Worm (Caenorhabditis elegans) whole organism, L4 larva: ENCODE data around the gene R07H5.11.
A peak's percentile ranks its signal among the peaks of the same experiment; 100 is the strongest.
"Not testable (repeated sequence)": the region's sequence is repeated elsewhere in the genome, so short reads cannot be mapped to it uniquely, and the experiment has no call there.

Source experiments
- D1046.2 ChIP-seq: fragments of 200-800 bp; sonication (Bioruptor generic); IDR thresholded peaks from 2 replicates; pipeline ENCODE4 v1.3.6; 2022; ENCODE audit warnings: missing genetic modification characterization, missing compliant biosample characterization
- Y48G9A.11 ChIP-seq: fragments of 200-800 bp; sonication (Bioruptor generic); IDR thresholded peaks from 2 replicates; pipeline ENCODE4 v1.3.6; 2022; ENCODE audit warnings: missing genetic modification reagents, missing genetic modification characterization, missing compliant biosample characterization
- Y75B8A.6 ChIP-seq: fragments of 200-800 bp; sonication (Bioruptor generic); IDR thresholded peaks from 2 replicates; pipeline ENCODE4 v1.3.6; 2022; ENCODE audit warnings: missing genetic modification reagents, missing genetic modification characterization, missing compliant biosample characterization
- ZK337.2 ChIP-seq: fragments of 200-800 bp; sonication (Bioruptor generic); IDR thresholded peaks from 2 replicates; pipeline ENCODE4 v1.3.6; 2022; ENCODE audit warnings: missing genetic modification reagents, missing genetic modification characterization, missing compliant biosample characterization
- ZK546.5 ChIP-seq, 2 experiments: sonication (generic microtip); optimal IDR thresholded peaks; 2 replicates each; lab custom pipeline; 2017; ENCODE audit warnings: missing biosample characterization in 2 of 2, missing genetic modification characterization in 2 of 2
- aha-1 ChIP-seq: fragments of 150-350 bp; peaks from one replicate; lab custom pipeline; 2014; ENCODE audit warnings: missing biosample characterization, missing genetic modification characterization
- aly-2 ChIP-seq: sonication (generic microtip); optimal IDR thresholded peaks from 2 replicates; lab custom pipeline; 2018; ENCODE audit warnings: missing biosample characterization, missing genetic modification characterization
- arid-1 ChIP-seq: fragments of 200-800 bp; sonication (Bioruptor generic); conservative IDR thresholded peaks from 2 replicates; pipeline ENCODE4 v1.3.6; 2022; ENCODE audit warnings: missing genetic modification reagents, missing genetic modification characterization, missing compliant biosample characterization
- ceh-20 ChIP-seq: fragments of 200-800 bp; sonication (Bioruptor generic); IDR thresholded peaks from 2 replicates; pipeline ENCODE4 v1.3.6; 2022; ENCODE audit warnings: missing genetic modification reagents, missing genetic modification characterization, missing compliant biosample characterization
- daf-16 ChIP-seq, 3 experiments: sonication (generic microtip); optimal IDR thresholded peaks; 2 replicates each; lab custom pipeline; 2016 to 2017; ENCODE audit warnings: missing genetic modification characterization in 3 of 3, missing genetic modification reagents in 3 of 3, mild to moderate bottlenecking in 2 of 3, missing compliant biosample characterization in 2 of 3, missing biosample characterization in 1 of 3, moderate library complexity in 1 of 3
- daf-19 ChIP-seq: fragments of 200-800 bp; sonication (Bioruptor generic); conservative IDR thresholded peaks from 2 replicates; pipeline ENCODE4 v1.3.6; 2022; ENCODE audit warnings: missing genetic modification characterization, missing compliant biosample characterization
- duxl-1 ChIP-seq: sonication (generic microtip); optimal IDR thresholded peaks from 2 replicates; lab custom pipeline; 2016; ENCODE audit warnings: mild to moderate bottlenecking, missing genetic modification characterization, moderate library complexity, missing compliant biosample characterization; ENCODE audit not compliant: poor library complexity
- dve-1 ChIP-seq: sonication (generic microtip); optimal IDR thresholded peaks from 2 replicates; lab custom pipeline; 2017; ENCODE audit warnings: antibody characterized with exemption, mild to moderate bottlenecking, missing genetic modification characterization, missing compliant biosample characterization; ENCODE audit not compliant: insufficient read depth
- egl-27 ChIP-seq: sonication (generic microtip); optimal IDR thresholded peaks from 3 replicates; lab custom pipeline; 2017; ENCODE audit warnings: missing biosample characterization, missing genetic modification reagents, missing genetic modification characterization
- hif-1 ChIP-seq, 2 experiments: sonication (generic microtip); optimal IDR thresholded peaks; 2 replicates each; lab custom pipeline; 2016 to 2017; ENCODE audit warnings: missing compliant biosample characterization in 2 of 2, missing genetic modification characterization in 2 of 2, missing genetic modification reagents in 2 of 2, missing genotype in 2 of 2, mild to moderate bottlenecking in 1 of 2
- hlh-30 ChIP-seq: sonication (generic microtip); optimal IDR thresholded peaks from 2 replicates; lab custom pipeline; 2017; ENCODE audit warnings: antibody characterized with exemption, mild to moderate bottlenecking, missing genetic modification characterization, missing compliant biosample characterization; ENCODE audit not compliant: insufficient read depth
- lin-38 ChIP-seq: fragments of 200-800 bp; sonication (Bioruptor generic); IDR thresholded peaks from 2 replicates; pipeline ENCODE4 v1.3.6; 2022; ENCODE audit warnings: missing genetic modification reagents, missing genetic modification characterization, missing compliant biosample characterization
- lsy-2 ChIP-seq, 2 experiments: fragments of 150-350 bp in 1 of 2; sonication (generic microtip) in 1 of 2; optimal IDR thresholded peaks; 2 replicates each; lab custom pipeline; 2014 to 2017; ENCODE audit warnings: missing biosample characterization in 2 of 2, missing genetic modification characterization in 2 of 2
- mdt-29 ChIP-seq: fragments of 200-800 bp; sonication (Bioruptor generic); IDR thresholded peaks from 2 replicates; pipeline ENCODE4 v1.3.6; 2022; ENCODE audit warnings: missing genetic modification reagents, missing genetic modification characterization, missing compliant biosample characterization
- nhr-28 ChIP-seq: fragments of 150-350 bp; optimal IDR thresholded peaks from 2 replicates; lab custom pipeline; 2014; ENCODE audit warnings: missing biosample characterization, missing genetic modification characterization
- nhr-77 ChIP-seq: fragments of 150-350 bp; optimal IDR thresholded peaks from 2 replicates; lab custom pipeline; 2014; ENCODE audit warnings: missing biosample characterization, missing genetic modification characterization
- php-3 ChIP-seq: fragments of 200-800 bp; sonication (Bioruptor generic); IDR thresholded peaks from 2 replicates; pipeline ENCODE4 v1.3.6; 2022; ENCODE audit warnings: missing genetic modification reagents, missing genetic modification characterization, missing compliant biosample characterization
- pqm-1 ChIP-seq: sonication (generic microtip); optimal IDR thresholded peaks from 2 replicates; lab custom pipeline; 2017; ENCODE audit warnings: missing biosample characterization, missing genetic modification characterization
- snpc-4 ChIP-seq: fragments of 150-350 bp; optimal IDR thresholded peaks from 2 replicates; lab custom pipeline; 2014; ENCODE audit warnings: missing biosample characterization, missing genetic modification characterization
- unc-62 ChIP-seq, 3 experiments: fragments of 150-350 bp in 1 of 3; sonication (generic microtip); optimal IDR thresholded peaks in 2 of 3; peaks in 1 of 3; 1 replicate in 1 of 3; 2 replicates in 2 of 3; lab custom pipeline; 2014 to 2017; ENCODE audit warnings: missing biosample characterization in 3 of 3, missing genetic modification characterization in 3 of 3, missing genetic modification reagents in 3 of 3, missing genotype in 1 of 3
- vab-7 ChIP-seq: fragments of 200-800 bp; sonication (Bioruptor generic); IDR thresholded peaks from 2 replicates; pipeline ENCODE4 v1.3.6; 2022; ENCODE audit warnings: missing genetic modification reagents, missing genetic modification characterization, missing compliant biosample characterization
- zag-1 ChIP-seq: fragments of 150-350 bp; optimal IDR thresholded peaks from 2 replicates; lab custom pipeline; 2014; ENCODE audit warnings: missing biosample characterization, missing genetic modification characterization
- ztf-11 ChIP-seq: fragments of 150-350 bp; optimal IDR thresholded peaks from 2 replicates; lab custom pipeline; 2014; ENCODE audit warnings: missing biosample characterization, missing genetic modification characterization

The R07H5.11 gene

ce11 chrIV:11248031-11248631 is 45.6 kb downstream of the R07H5.11 start, which contains the start of gene C05C12.4:
C05C12.4 (minus strand) TSS chrIV:11248081.
- TF ChIP-seq mdt-29 (GFP tag; lab: Robert Waterston, UW) (no peak), duxl-1 (tag; lab: Kevin White, UChicago) (no peak), D1046.2 (GFP tag; lab: Robert Waterston, UW) (no peak), snpc-4 (tag; lab: Kevin White, UChicago) (no peak), arid-1 (GFP tag; lab: Robert Waterston, UW) (no peak), ZK337.2 (GFP tag; lab: Robert Waterston, UW) (no peak), php-3 (peak; percentile 46; the same call in 1 of the 2 replicates), ztf-11 (tag; lab: Kevin White, UChicago) (no peak), aly-2 (tag; lab: Kevin White, UChicago) (no peak), hlh-30 (tag; lab: Kevin White, UChicago) (peak; percentile 30), hif-1 (tag; optimal IDR thresholded peaks at IDR 0.05; lab: Kevin White, UChicago) (no peak), pqm-1 (tag; lab: Kevin White, UChicago) (peak; percentile 57), daf-16 (GFP tag; optimal IDR thresholded peaks at IDR 0.05; lab: Kevin White, UChicago) (no peak), daf-16 (tag; optimal IDR thresholded peaks at IDR 0.05; lab: Kevin White, UChicago) (peak; percentile 72), dve-1 (tag; lab: Kevin White, UChicago) (peak; percentile 51), nhr-28 (tag; lab: Kevin White, UChicago) (peak; percentile 71), egl-27 (tag; lab: Kevin White, UChicago) (no peak), zag-1 (tag; lab: Kevin White, UChicago) (no peak), daf-19 (no peak), ZK546.5 (tag; optimal IDR thresholded peaks at IDR 0.05; lab: Kevin White, UChicago) (no peak), nhr-77 (tag; lab: Kevin White, UChicago) (peak; percentile 20), Y48G9A.11 (GFP tag; lab: Robert Waterston, UW) (no peak), aha-1 (tag; lab: Kevin White, UChicago) (peak; percentile 13), Y75B8A.6 (GFP tag; lab: Robert Waterston, UW) (no peak), vab-7 (GFP tag; lab: Robert Waterston, UW) (no peak), ceh-20 (GFP tag; lab: Robert Waterston, UW) (no peak), lin-38 (no peak), lsy-2 (tag; optimal IDR thresholded peaks at IDR 0.05; lab: Kevin White, UChicago) (no peak)

ce11 chrIV:11253689-11254088 is 51.1 kb downstream of the R07H5.11 start, which contains the start of gene C05C12.1:
C05C12.1 (plus strand) TSS chrIV:11253989.
- TF ChIP-seq unc-62 (GFP tag; optimal IDR thresholded peaks at IDR 0.05 in 1 of 2; lab: Kevin White, UChicago): peak in 1 of 2 experiments; percentile 42
- not testable (repeated sequence) for TF ChIP-seq unc-62 (tag; optimal IDR thresholded peaks at IDR 0.05; lab: Kevin White, UChicago)
